Fruit fly (Drosophila melanogaster) whole organism, pupa: ENCODE measurements around the gene CG33946.
A peak's percentile ranks its signal among the peaks of the same experiment; 100 is the strongest.

ENCODE experiments used
- CG10348 ChIP-seq: fragments of 200-800 bp; sonication (Bioruptor generic); IDR thresholded peaks from 2 replicates; pipeline ENCODE4 v1.3.6; 2022; ENCODE audit warnings: missing biosample characterization, missing genetic modification characterization
- CG12605 ChIP-seq: fragments of 200-800 bp; sonication (Bioruptor generic); IDR thresholded peaks from 2 replicates; pipeline ENCODE4 v1.3.6; 2022; ENCODE audit warnings: missing biosample characterization, missing genetic modification characterization
- CG13204 ChIP-seq: fragments of 200-800 bp; sonication (Bioruptor generic); optimal IDR thresholded peaks from 2 replicates; lab custom pipeline; 2018; ENCODE audit warnings: missing biosample characterization, mild to moderate bottlenecking, missing genetic modification characterization, moderate library complexity
- CG14655 ChIP-seq: fragments of 200-800 bp; sonication (Bioruptor generic); optimal IDR thresholded peaks from 3 replicates; lab custom pipeline; 2017; ENCODE audit warnings: mild to moderate bottlenecking, missing biosample characterization, missing genetic modification reagents, missing genetic modification characterization
- CG15710 ChIP-seq: fragments of 200-800 bp; sonication (Bioruptor generic); optimal IDR thresholded peaks from 2 replicates; lab custom pipeline; 2018; ENCODE audit warnings: missing biosample characterization, mild to moderate bottlenecking, missing genetic modification characterization, moderate library complexity
- CG17806 ChIP-seq: fragments of 200-800 bp; sonication (Bioruptor generic); optimal IDR thresholded peaks from 2 replicates; lab custom pipeline; 2018; ENCODE audit warnings: missing biosample characterization, mild to moderate bottlenecking, missing genetic modification characterization, moderate library complexity
- CG32121 ChIP-seq: fragments of 200-800 bp; sonication (Bioruptor generic); IDR thresholded peaks from 2 replicates; pipeline ENCODE4 v1.3.6; 2022; ENCODE audit warnings: missing biosample characterization, missing genetic modification characterization
- CG34367 ChIP-seq: fragments of 200-800 bp; sonication (Bioruptor generic); optimal IDR thresholded peaks from 2 replicates; lab custom pipeline; 2018; ENCODE audit warnings: missing biosample characterization, mild to moderate bottlenecking, missing genetic modification characterization
- CG4496 ChIP-seq: fragments of 200-800 bp; sonication (Bioruptor generic); IDR thresholded peaks from 3 replicates; pipeline ENCODE4 v1.3.6; 2022; ENCODE audit warnings: missing biosample characterization, missing genetic modification characterization
- CG8159 ChIP-seq: fragments of 200-800 bp; sonication (Bioruptor generic); optimal IDR thresholded peaks from 3 replicates; lab custom pipeline; 2018; ENCODE audit warnings: missing biosample characterization, mild to moderate bottlenecking, missing genetic modification characterization, moderate library complexity
- CG8301 ChIP-seq: fragments of 200-800 bp; sonication (Bioruptor generic); optimal IDR thresholded peaks from 2 replicates; lab custom pipeline; 2018; ENCODE audit warnings: missing biosample characterization, mild to moderate bottlenecking, missing genetic modification characterization
- CG9948 ChIP-seq: fragments of 200-800 bp; sonication (Bioruptor generic); optimal IDR thresholded peaks from 2 replicates; lab custom pipeline; 2018; ENCODE audit warnings: missing biosample characterization, mild to moderate bottlenecking, missing genetic modification characterization, moderate library complexity
- D1 ChIP-seq: fragments of 200-800 bp; sonication (Bioruptor generic); optimal IDR thresholded peaks from 2 replicates; lab custom pipeline; 2018; ENCODE audit warnings: missing biosample characterization, mild to moderate bottlenecking, missing genetic modification characterization, moderate library complexity
- EcR ChIP-seq: fragments of 200-800 bp; sonication (Bioruptor generic); optimal IDR thresholded peaks from 3 replicates; lab custom pipeline; 2019; ENCODE audit warnings: missing biosample characterization, missing genetic modification characterization, mild to moderate bottlenecking, moderate library complexity, missing genetic modification reagents
- Ets98B ChIP-seq: fragments of 200-800 bp; sonication (Bioruptor generic); IDR thresholded peaks from 2 replicates; pipeline ENCODE4 v1.3.6; 2022; ENCODE audit warnings: missing biosample characterization, missing genetic modification characterization
- Pif1A ChIP-seq: fragments of 200-800 bp; sonication (Bioruptor generic); optimal IDR thresholded peaks from 3 replicates; lab custom pipeline; 2016; ENCODE audit warnings: missing biosample characterization, missing genetic modification characterization
- Pif1B ChIP-seq: fragments of 200-800 bp; sonication (Bioruptor generic); optimal IDR thresholded peaks from 3 replicates; lab custom pipeline; 2016; ENCODE audit warnings: missing biosample characterization, missing genetic modification characterization
- Snoo ChIP-seq: fragments of 200-800 bp; sonication (Bioruptor generic); optimal IDR thresholded peaks from 3 replicates; lab custom pipeline; 2017; ENCODE audit warnings: missing biosample characterization, mild to moderate bottlenecking, missing genetic modification characterization, inconsistent platforms
- fd96Ca ChIP-seq: fragments of 200-800 bp; sonication (Bioruptor generic); IDR thresholded peaks from 3 replicates; pipeline ENCODE4 v1.3.6; 2022; ENCODE audit warnings: missing biosample characterization, missing genetic modification characterization
- gl ChIP-seq: fragments of 200-800 bp; sonication (Bioruptor generic); optimal IDR thresholded peaks from 2 replicates; lab custom pipeline; 2018; ENCODE audit warnings: missing biosample characterization, mild to moderate bottlenecking, missing genetic modification characterization
- rn ChIP-seq: fragments of 200-800 bp; sonication (Bioruptor generic); IDR thresholded peaks from 2 replicates; pipeline ENCODE4 v1.3.6; 2022; ENCODE audit warnings: missing biosample characterization, missing genetic modification characterization

Gene CG33946

DNA sequence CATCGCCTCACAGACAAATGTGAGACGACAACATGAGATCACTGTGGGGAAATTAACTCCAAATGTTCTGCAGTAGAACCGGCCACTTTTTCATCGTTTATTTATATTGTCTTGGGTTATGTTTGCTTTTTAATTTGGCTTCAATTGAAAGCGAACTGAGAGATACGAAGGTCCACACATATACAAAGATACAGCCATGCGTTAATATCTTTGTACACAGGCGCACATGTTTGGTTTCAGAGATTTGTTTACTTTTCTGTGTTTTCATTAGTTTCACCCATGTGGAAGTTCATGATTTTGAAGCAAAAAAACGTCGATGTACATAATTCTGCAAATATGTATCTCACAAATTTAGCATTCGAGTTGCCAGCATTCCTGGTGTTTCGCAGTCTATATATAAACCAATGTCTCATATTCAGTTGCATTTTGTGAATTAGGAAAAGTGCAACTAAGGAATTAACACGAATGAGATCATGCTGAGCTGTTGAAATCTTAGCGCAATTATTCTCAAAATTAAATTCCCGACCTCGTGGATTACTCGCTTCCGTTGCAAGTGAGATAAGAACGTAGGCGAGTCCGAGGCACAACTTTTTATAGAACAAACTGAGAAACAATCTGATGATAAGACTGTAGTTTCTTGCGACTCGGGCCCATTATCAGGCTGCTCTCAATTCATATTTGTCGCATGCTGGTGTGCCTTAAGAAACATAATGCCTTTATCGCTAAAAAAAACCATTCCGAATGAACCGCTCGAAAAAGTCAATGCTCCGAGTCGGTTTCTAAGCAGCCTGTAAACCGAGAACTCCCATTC, 4.2 kb upstream of the CG33946 start:
- TF ChIP-seq CG8301 (tag; lab: Kevin White, UChicago) (no peak), EcR (peak; percentile 52)

DNA sequence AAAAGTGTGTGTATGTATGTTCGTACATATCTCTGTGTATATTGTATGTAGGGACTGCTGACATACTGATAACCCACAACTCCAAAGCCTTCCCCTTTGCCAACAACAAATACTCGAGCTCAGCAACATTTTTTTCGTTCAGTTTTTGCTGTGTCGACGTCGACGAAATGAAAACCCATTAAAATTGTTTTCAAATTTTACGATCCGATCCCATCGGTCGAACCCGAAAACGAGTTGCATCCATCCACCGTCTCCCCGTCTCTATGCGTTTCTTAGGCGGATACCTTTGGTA, 3.6 kb upstream of the CG33946 start:
- TF ChIP-seq CG8301 (tag; lab: Kevin White, UChicago) (no peak), EcR (no peak), rn (GFP tag; lab: Robert Waterston, UW) (no peak), CG12605 (GFP tag; lab: Robert Waterston, UW) (no peak), CG13204 (GFP tag; lab: Kevin White, UChicago) (no peak), CG14655 (no peak), gl (no peak), CG17806 (tag; lab: Kevin White, UChicago) (no peak), Pif1A (GFP tag; lab: Kevin White, UChicago) (no peak), Snoo (tag; lab: Kevin White, UChicago) (no peak), CG9948 (tag; lab: Kevin White, UChicago) (no peak), CG8159 (tag; lab: Kevin White, UChicago) (no peak), CG10348 (GFP tag; lab: Robert Waterston, UW) (no peak), CG4496 (GFP tag; lab: Robert Waterston, UW) (no peak), D1 (tag; lab: Kevin White, UChicago) (no peak), Ets98B (no peak), fd96Ca (GFP tag; lab: Robert Waterston, UW) (no peak)
- TF ChIP-seq, all 21 proteins: peak for 0

DNA sequence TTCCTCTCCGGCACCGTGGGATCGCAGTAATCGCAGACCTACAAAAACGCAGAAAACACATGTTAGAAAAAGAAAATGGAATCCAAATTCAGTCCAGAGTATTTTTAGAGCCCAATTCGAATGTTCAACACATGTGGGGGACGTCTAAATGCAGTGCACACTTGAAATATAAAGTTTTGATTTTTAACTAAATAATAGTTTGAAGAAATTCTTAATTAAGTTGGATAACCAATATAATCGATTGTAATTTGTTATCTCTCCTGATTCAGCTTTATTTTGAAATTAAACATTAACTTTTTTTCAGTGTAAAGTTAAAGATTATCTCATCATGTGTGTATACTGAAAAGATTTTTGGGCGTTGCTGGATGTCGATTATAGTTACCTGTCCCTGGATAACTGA, 3.2 kb upstream of the CG33946 start:
- TF ChIP-seq Pif1B (GFP tag; lab: Kevin White, UChicago) = no peak
- TF ChIP-seq CG4496 (GFP tag; lab: Robert Waterston, UW) = peak; percentile 19; the same call in 1 of the 3 replicates
- TF ChIP-seq CG9948 (tag; lab: Kevin White, UChicago) = peak; percentile 27
- no peak for TF ChIP-seq CG8301 (tag; lab: Kevin White, UChicago)
- peak; percentile 37; the same call in 1 of the 2 replicates for TF ChIP-seq CG12605 (GFP tag; lab: Robert Waterston, UW)
- TF ChIP-seq gl = no peak
- no peak for TF ChIP-seq CG17806 (tag; lab: Kevin White, UChicago)
- TF ChIP-seq Ets98B = no peak
- no peak for TF ChIP-seq fd96Ca (GFP tag; lab: Robert Waterston, UW)
- TF ChIP-seq Pif1A (GFP tag; lab: Kevin White, UChicago) = no peak
- TF ChIP-seq CG15710 (tag; lab: Kevin White, UChicago) = no peak
- no peak for TF ChIP-seq CG13204 (GFP tag; lab: Kevin White, UChicago)
- TF ChIP-seq CG10348 (GFP tag; lab: Robert Waterston, UW) = no peak
- TF ChIP-seq CG14655 = no peak
- TF ChIP-seq CG32121 (GFP tag; lab: Robert Waterston, UW) = no peak
- TF ChIP-seq CG34367 = peak; percentile 0
- TF ChIP-seq Snoo (tag; lab: Kevin White, UChicago) = no peak
- TF ChIP-seq CG8159 (tag; lab: Kevin White, UChicago) = no peak
- TF ChIP-seq rn (GFP tag; lab: Robert Waterston, UW) = 0 out of 2 replicates have a peak, but pooled peaks have one; percentile 15
- no peak for TF ChIP-seq D1 (tag; lab: Kevin White, UChicago)
- no peak for TF ChIP-seq EcR
- TF ChIP-seq, all 21 proteins: peak for 5

DNA sequence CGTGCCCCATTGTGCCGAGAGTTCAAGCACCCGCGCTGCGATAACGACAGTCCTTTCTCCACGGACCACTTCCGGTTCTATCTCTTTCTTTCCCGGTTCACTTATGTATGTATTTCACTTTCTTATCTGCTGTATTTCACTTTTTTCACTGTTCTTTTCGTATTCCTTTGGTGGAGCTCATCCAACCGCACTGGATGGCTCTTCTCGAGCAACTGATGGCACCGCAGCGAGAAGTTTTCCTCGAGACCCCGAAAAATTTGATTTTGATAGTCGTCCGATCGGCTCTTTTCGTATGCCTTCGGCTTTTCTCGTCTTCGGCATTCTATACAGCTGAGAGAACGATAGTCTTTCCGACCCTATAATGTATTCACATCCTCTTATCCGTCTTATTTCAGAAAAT, 2.6 kb upstream of the CG33946 start, which contains the start of gene LanA:
TSS of gene LanA (minus strand) at position 217 of the 400 bp plus-strand sequence.
- TF ChIP-seq EcR (peak; percentile 14), fd96Ca (GFP tag; lab: Robert Waterston, UW) (0 out of 3 replicates have a peak, but pooled peaks have one; percentile 15), Ets98B (peak; percentile 42; the same call in 1 of the 2 replicates), CG12605 (GFP tag; lab: Robert Waterston, UW) (0 out of 2 replicates have a peak, but pooled peaks have one; percentile 23), CG4496 (GFP tag; lab: Robert Waterston, UW) (peak; percentile 58; the same call in 1 of the 3 replicates), CG17806 (tag; lab: Kevin White, UChicago) (no peak)

DNA sequence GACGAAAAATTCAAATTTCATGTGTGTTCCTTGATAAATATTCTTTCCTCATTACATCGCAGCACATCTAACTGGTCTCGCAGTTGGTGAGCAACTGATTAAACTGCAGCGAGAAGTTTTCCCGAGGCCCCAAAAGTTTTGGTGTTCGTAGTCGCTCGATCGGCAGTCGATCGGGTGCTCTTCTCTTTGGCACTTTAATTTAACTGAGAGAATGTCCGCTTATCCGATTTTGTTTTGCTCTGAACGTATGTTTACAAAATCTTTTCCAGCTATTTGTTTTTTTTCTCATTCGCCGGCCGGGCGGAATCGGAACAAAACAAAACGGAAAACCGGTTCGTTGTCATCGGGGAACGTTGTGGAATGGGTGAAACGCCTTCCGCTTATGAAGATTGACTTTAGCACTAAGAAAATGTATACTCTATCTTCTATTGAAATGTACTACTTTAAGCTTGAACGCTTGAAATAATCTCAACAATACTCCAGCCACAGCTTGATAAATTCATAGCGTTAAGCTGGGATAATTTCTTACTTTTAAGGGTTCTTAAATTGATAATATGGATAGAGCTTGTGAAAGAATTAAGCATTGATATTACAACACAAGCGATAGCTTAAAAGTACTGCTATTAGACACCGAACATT, 1.7 kb upstream of the CG33946 start:
- peak; percentile 66; the same call in 2 of the 3 replicates for TF ChIP-seq CG4496 (GFP tag; lab: Robert Waterston, UW)
- TF ChIP-seq CG32121 (GFP tag; lab: Robert Waterston, UW) = no peak
- peak; percentile 61 for TF ChIP-seq gl
- TF ChIP-seq Snoo (tag; lab: Kevin White, UChicago) = peak; percentile 7
- TF ChIP-seq CG12605 (GFP tag; lab: Robert Waterston, UW) = peak; percentile 84
- TF ChIP-seq Ets98B = peak; percentile 68; the same call in 1 of the 2 replicates
- TF ChIP-seq CG8159 (tag; lab: Kevin White, UChicago) = peak; percentile 35
- no peak for TF ChIP-seq fd96Ca (GFP tag; lab: Robert Waterston, UW)
- peak; percentile 19 for TF ChIP-seq CG15710 (tag; lab: Kevin White, UChicago)
- TF ChIP-seq CG8301 (tag; lab: Kevin White, UChicago) = no peak
- TF ChIP-seq rn (GFP tag; lab: Robert Waterston, UW) = no peak
- peak; percentile 49 for TF ChIP-seq Pif1B (GFP tag; lab: Kevin White, UChicago)
- TF ChIP-seq CG10348 (GFP tag; lab: Robert Waterston, UW) = no peak
- peak; percentile 11 for TF ChIP-seq CG13204 (GFP tag; lab: Kevin White, UChicago)
- TF ChIP-seq CG34367 = no peak
- TF ChIP-seq EcR = peak; percentile 57
- TF ChIP-seq CG9948 (tag; lab: Kevin White, UChicago) = no peak
- no peak for TF ChIP-seq CG14655
- TF ChIP-seq CG17806 (tag; lab: Kevin White, UChicago) = no peak
- TF ChIP-seq Pif1A (GFP tag; lab: Kevin White, UChicago) = peak; percentile 49
- no peak for TF ChIP-seq D1 (tag; lab: Kevin White, UChicago)
- TF ChIP-seq, all 21 proteins: peak for 11
